Worm (Caenorhabditis elegans): ENCODE results near the gene epg-5.

DNA sequence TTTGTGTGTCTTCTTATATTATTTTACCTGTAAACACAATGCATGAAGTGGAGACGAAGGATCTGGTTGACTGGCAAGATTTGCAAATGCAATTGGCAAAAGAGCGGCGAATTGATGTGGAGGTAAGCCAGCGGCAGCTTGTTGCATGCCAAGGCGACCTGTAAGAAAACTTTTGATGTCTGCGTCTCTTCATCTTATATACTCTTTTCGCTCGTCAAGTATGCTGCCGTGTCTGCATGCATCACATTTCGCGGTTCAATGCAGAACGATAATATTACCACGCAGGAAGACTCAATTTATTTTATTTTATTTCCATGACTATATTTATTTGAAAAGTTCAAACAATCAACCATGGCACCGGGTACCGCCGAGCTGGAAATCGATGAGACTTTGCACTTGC, 8.2 kb downstream of the epg-5 start, which contains the start of gene vps-33.2:
- TF ChIP-seq ama-1 (optimal IDR thresholded peaks at IDR 0.05): no peak
- TF ChIP-seq tbx-37 (GFP tag; conservative IDR thresholded peaks at IDR 0.05): no peak
- no peak for TF ChIP-seq ceh-36 (tag; optimal IDR thresholded peaks at IDR 0.05)
- no peak for TF ChIP-seq tbx-11 (GFP tag; IDR thresholded peaks at IDR 0.05)
- no peak for TF ChIP-seq pes-1 (GFP tag; IDR thresholded peaks at IDR 0.05)
- no peak for TF ChIP-seq sea-1 (GFP tag; conservative IDR thresholded peaks at IDR 0.05)
- no peak for TF ChIP-seq tra-4 (tag; optimal IDR thresholded peaks at IDR 0.05)
- TF ChIP-seq hmbx-1 (tag; optimal IDR thresholded peaks at IDR 0.05): no peak
- no peak for TF ChIP-seq hnd-1 (tag; optimal IDR thresholded peaks at IDR 0.05)
- no peak for TF ChIP-seq flt-1 (GFP tag; IDR thresholded peaks at IDR 0.05)
- TF ChIP-seq aly-1 (tag; optimal IDR thresholded peaks at IDR 0.05): no peak
- TF ChIP-seq scrt-1 (GFP tag; IDR thresholded peaks at IDR 0.05): no peak
